Worm (Caenorhabditis elegans) whole organism, late embryonic: ENCODE results near the gene srh-159.

Experiments used
- T23F11.4 ChIP-seq: fragments of 200-800 bp; sonication (Bioruptor generic); optimal IDR thresholded peaks from 2 replicates; lab custom pipeline; 2018; ENCODE audit warnings: mild to moderate bottlenecking, missing genetic modification characterization, missing compliant biosample characterization
- ceh-6 ChIP-seq: fragments of 200-800 bp; sonication (Bioruptor generic); optimal IDR thresholded peaks from 2 replicates; lab custom pipeline; 2018; ENCODE audit warnings: mild to moderate bottlenecking, missing genetic modification characterization, missing compliant biosample characterization
- elt-4 ChIP-seq: sonication (generic microtip); optimal IDR thresholded peaks from 2 replicates; lab custom pipeline; 2016; ENCODE audit warnings: missing genetic modification characterization, missing compliant biosample characterization
- lin-11 ChIP-seq: fragments of 200-800 bp; sonication (Bioruptor generic); optimal IDR thresholded peaks from 2 replicates; lab custom pipeline; 2018; ENCODE audit warnings: mild to moderate bottlenecking, missing genetic modification characterization, missing compliant biosample characterization
- mec-3 ChIP-seq: sonication (generic microtip); optimal IDR thresholded peaks from 2 replicates; lab custom pipeline; 2016; ENCODE audit warnings: borderline replicate concordance, missing genetic modification characterization, missing compliant biosample characterization
- nhr-11 ChIP-seq: fragments of 150-350 bp; optimal IDR thresholded peaks from 2 replicates; lab custom pipeline; 2014; ENCODE audit warnings: missing biosample characterization, missing genetic modification characterization
- pqm-1 ChIP-seq: sonication (generic microtip); optimal IDR thresholded peaks from 2 replicates; lab custom pipeline; 2016; ENCODE audit warnings: missing genetic modification characterization, missing compliant biosample characterization
- sox-4 ChIP-seq: sonication (generic microtip); optimal IDR thresholded peaks from 2 replicates; lab custom pipeline; 2017; ENCODE audit warnings: mild to moderate bottlenecking, missing genetic modification characterization, inconsistent platforms, missing compliant biosample characterization

ce11 chrV:17220345-17220744 lies 38.2 kb downstream of the srh-159 start, which contains the start of gene srh-109:
- TF ChIP-seq pqm-1 (no peak), lin-11 (tag; lab: Kevin White, UChicago) (no peak), ceh-6 (GFP tag; lab: Kevin White, UChicago) (no peak), T23F11.4 (GFP tag; lab: Kevin White, UChicago) (no peak), elt-4 (tag; lab: Kevin White, UChicago) (no peak), nhr-11 (no peak), sox-4 (tag; lab: Kevin White, UChicago) (no peak), mec-3 (no peak)
